Worm (Caenorhabditis elegans) whole organism, L1 larva: ENCODE results near the gene F47B7.3.

ENCODE experiments used
- ceh-82 ChIP-seq, 3 experiments: fragments of 150-350 bp in 1 of 3; sonication (generic microtip) in 2 of 3; optimal IDR thresholded peaks; 2 replicates each; lab custom pipeline; 2014 to 2017; ENCODE audit warnings: missing biosample characterization in 3 of 3, missing genetic modification characterization in 3 of 3
- fos-1 ChIP-seq: fragments of 150-350 bp; optimal IDR thresholded peaks from 2 replicates; lab custom pipeline; 2014; ENCODE audit warnings: missing biosample characterization, missing genetic modification characterization
- nhr-11 ChIP-seq: fragments of 150-350 bp; optimal IDR thresholded peaks from 2 replicates; lab custom pipeline; 2014; ENCODE audit warnings: missing biosample characterization, missing genetic modification characterization
- sptf-1 ChIP-seq: fragments of 150-350 bp; optimal IDR thresholded peaks from 2 replicates; lab custom pipeline; 2014; ENCODE audit warnings: missing biosample characterization, missing genetic modification characterization
- swsn-7 ChIP-seq: sonication (generic microtip); optimal IDR thresholded peaks from 2 replicates; lab custom pipeline; 2016; ENCODE audit warnings: missing genetic modification characterization, missing compliant biosample characterization
- zag-1 ChIP-seq: fragments of 150-350 bp; optimal IDR thresholded peaks from 2 replicates; lab custom pipeline; 2014; ENCODE audit warnings: missing biosample characterization, missing genetic modification characterization
- ztf-11 ChIP-seq, 2 experiments: sonication (generic microtip); optimal IDR thresholded peaks; 2 replicates each; lab custom pipeline; 2016 to 2017; ENCODE audit warnings: missing genetic modification characterization in 2 of 2, missing biosample characterization in 1 of 2, missing compliant biosample characterization in 1 of 2

ce11 chrX:3772405-3772804, 8.2 kb upstream of the F47B7.3 start, which contains the start of gene F47B7.2:
- TF ChIP-seq sptf-1 (tag; lab: Kevin White, UChicago) (no peak), ceh-82 (tag; optimal IDR thresholded peaks at IDR 0.05; lab: Kevin White, UChicago) (no peak), nhr-11 (tag; lab: Kevin White, UChicago) (no peak), fos-1 (tag; lab: Kevin White, UChicago) (no peak), swsn-7 (peak; percentile 33), zag-1 (no peak), ztf-11 (tag; optimal IDR thresholded peaks at IDR 0.05; lab: Kevin White, UChicago) (no peak)
